Worm (Caenorhabditis elegans) whole organism, L2 larva: ENCODE results near the gene ZK697.8.

Experiments
- F13H6.1 ChIP-seq: sonication (generic microtip); optimal IDR thresholded peaks from 2 replicates; lab custom pipeline; 2016; ENCODE audit warnings: missing genetic modification characterization, missing compliant biosample characterization
- R02D3.7 ChIP-seq: fragments of 150-350 bp; optimal IDR thresholded peaks from 2 replicates; lab custom pipeline; 2014; ENCODE audit warnings: missing biosample characterization, missing genetic modification characterization
- Y55F3AM.14 ChIP-seq: fragments of 200-800 bp; sonication (Bioruptor generic); optimal IDR thresholded peaks from 2 replicates; lab custom pipeline; 2018; ENCODE audit warnings: mild to moderate bottlenecking, missing genetic modification characterization, missing compliant biosample characterization
- ZK546.5 ChIP-seq: sonication (generic microtip); optimal IDR thresholded peaks from 2 replicates; lab custom pipeline; 2017; ENCODE audit warnings: missing biosample characterization, missing genetic modification characterization
- alr-1 ChIP-seq: fragments of 150-350 bp; optimal IDR thresholded peaks from 2 replicates; lab custom pipeline; 2014; ENCODE audit warnings: missing biosample characterization, missing genetic modification characterization
- ama-1 ChIP-seq: fragments of 150-350 bp; optimal IDR thresholded peaks from 2 replicates; lab custom pipeline; 2018; ENCODE audit warnings: inconsistent platforms
- blmp-1 ChIP-seq: sonication (generic microtip); optimal IDR thresholded peaks from 2 replicates; lab custom pipeline; 2017; ENCODE audit warnings: missing genetic modification characterization, mild to moderate bottlenecking, missing compliant biosample characterization, antibody characterized with exemption, moderate library complexity; ENCODE audit not compliant: insufficient read depth
- ceh-16 ChIP-seq: fragments of 150-350 bp; optimal IDR thresholded peaks from 2 replicates; lab custom pipeline; 2014; ENCODE audit warnings: missing biosample characterization, missing genetic modification characterization
- crh-2 ChIP-seq: sonication (generic microtip); optimal IDR thresholded peaks from 2 replicates; lab custom pipeline; 2017; ENCODE audit warnings: missing biosample characterization, missing genetic modification characterization
- dmd-4 ChIP-seq: sonication (generic microtip); optimal IDR thresholded peaks from 2 replicates; lab custom pipeline; 2017; ENCODE audit warnings: missing biosample characterization, missing genetic modification characterization
- elt-1 ChIP-seq: fragments of 150-350 bp; optimal IDR thresholded peaks from 2 replicates; lab custom pipeline; 2014; ENCODE audit warnings: missing biosample characterization, missing genetic modification characterization
- elt-3 ChIP-seq: sonication (generic microtip); optimal IDR thresholded peaks from 2 replicates; lab custom pipeline; 2017; ENCODE audit warnings: missing biosample characterization, missing genetic modification characterization
- fos-1 ChIP-seq: fragments of 150-350 bp; optimal IDR thresholded peaks from 2 replicates; lab custom pipeline; 2014; ENCODE audit warnings: missing biosample characterization, missing genetic modification characterization
- gmeb-1 ChIP-seq: fragments of 150-350 bp; optimal IDR thresholded peaks from 2 replicates; lab custom pipeline; 2014; ENCODE audit warnings: missing biosample characterization, missing genetic modification characterization
- lin-11 ChIP-seq: fragments of 150-350 bp; sonication (generic microtip); optimal IDR thresholded peaks from 2 replicates; lab custom pipeline; 2014; ENCODE audit warnings: missing biosample characterization, missing genetic modification characterization, inconsistent platforms, mixed read lengths
- lin-13 ChIP-seq: fragments of 150-350 bp; optimal IDR thresholded peaks from 2 replicates; lab custom pipeline; 2014; ENCODE audit warnings: missing biosample characterization, missing genetic modification reagents, missing genetic modification characterization
- lin-39 ChIP-seq: fragments of 150-350 bp; optimal IDR thresholded peaks from 2 replicates; lab custom pipeline; 2014; ENCODE audit warnings: missing biosample characterization, missing genetic modification reagents, missing genetic modification characterization
- mab-5 ChIP-seq: fragments of 150-350 bp; optimal IDR thresholded peaks from 2 replicates; lab custom pipeline; 2014; ENCODE audit warnings: missing biosample characterization, missing genetic modification characterization
- mdl-1 ChIP-seq, 2 experiments: fragments of 150-350 bp in 1 of 2; sonication (generic microtip) in 1 of 2; optimal IDR thresholded peaks; 2 replicates each; lab custom pipeline; 2017; ENCODE audit warnings: missing biosample characterization in 2 of 2, missing genetic modification characterization in 2 of 2
- nhr-11 ChIP-seq: fragments of 150-350 bp; optimal IDR thresholded peaks from 2 replicates; lab custom pipeline; 2014; ENCODE audit warnings: missing biosample characterization, missing genetic modification characterization
- nhr-21 ChIP-seq: fragments of 150-350 bp; optimal IDR thresholded peaks from 2 replicates; lab custom pipeline; 2014; ENCODE audit warnings: missing biosample characterization, missing genetic modification characterization
- nhr-23 ChIP-seq: fragments of 150-350 bp; optimal IDR thresholded peaks from 2 replicates; lab custom pipeline; 2014; ENCODE audit warnings: missing biosample characterization, missing genetic modification reagents, missing genetic modification characterization
- nhr-6 ChIP-seq: fragments of 150-350 bp; optimal IDR thresholded peaks from 2 replicates; lab custom pipeline; 2014; ENCODE audit warnings: missing biosample characterization, missing genetic modification characterization
- nhr-77 ChIP-seq: fragments of 150-350 bp; optimal IDR thresholded peaks from 2 replicates; lab custom pipeline; 2014; ENCODE audit warnings: missing biosample characterization, missing genetic modification characterization
- sem-4 ChIP-seq: fragments of 150-350 bp; optimal IDR thresholded peaks from 2 replicates; lab custom pipeline; 2014; ENCODE audit warnings: missing biosample characterization, missing genetic modification reagents, missing genetic modification characterization
- skn-1 ChIP-seq: sonication (generic microtip); optimal IDR thresholded peaks from 2 replicates; lab custom pipeline; 2017; ENCODE audit warnings: missing biosample characterization, missing genetic modification characterization
- sma-3 ChIP-seq: sonication (generic microtip); optimal IDR thresholded peaks from 2 replicates; lab custom pipeline; 2016; ENCODE audit warnings: missing genetic modification reagents, missing genetic modification characterization, missing compliant biosample characterization
- sma-9 ChIP-seq, 2 experiments: fragments of 150-350 bp in 1 of 2; sonication (generic microtip) in 1 of 2; optimal IDR thresholded peaks; 2 replicates each; lab custom pipeline; 2014 to 2016; ENCODE audit warnings: missing genetic modification characterization in 2 of 2, mild to moderate bottlenecking in 1 of 2, missing biosample characterization in 1 of 2, missing compliant biosample characterization in 1 of 2, missing genetic modification reagents in 1 of 2, moderate library complexity in 1 of 2
- snpc-4 ChIP-seq: fragments of 150-350 bp; optimal IDR thresholded peaks from 2 replicates; lab custom pipeline; 2014; ENCODE audit warnings: missing biosample characterization, missing genetic modification characterization
- unc-55 ChIP-seq: fragments of 150-350 bp; sonication (generic microtip); optimal IDR thresholded peaks from 3 replicates; lab custom pipeline; 2014; ENCODE audit warnings: missing biosample characterization, missing genetic modification reagents, missing genetic modification characterization
- unc-62 ChIP-seq: fragments of 150-350 bp; optimal IDR thresholded peaks from 2 replicates; lab custom pipeline; 2014; ENCODE audit warnings: missing biosample characterization, missing genetic modification reagents, missing genetic modification characterization
- zag-1 ChIP-seq: fragments of 150-350 bp; optimal IDR thresholded peaks from 2 replicates; lab custom pipeline; 2014; ENCODE audit warnings: missing biosample characterization, missing genetic modification characterization
- ztf-1 ChIP-seq: fragments of 200-800 bp; sonication (Bioruptor generic); conservative IDR thresholded peaks from 2 replicates; pipeline ENCODE4 v1.3.6; 2022; ENCODE audit warnings: missing genetic modification characterization, missing compliant biosample characterization
- ztf-11 ChIP-seq: sonication (generic microtip); optimal IDR thresholded peaks from 2 replicates; lab custom pipeline; 2017; ENCODE audit warnings: missing biosample characterization, missing genetic modification characterization
- ztf-4 ChIP-seq: fragments of 150-350 bp; optimal IDR thresholded peaks from 2 replicates; lab custom pipeline; 2014; ENCODE audit warnings: missing biosample characterization, missing genetic modification characterization

Gene ZK697.8

DNA sequence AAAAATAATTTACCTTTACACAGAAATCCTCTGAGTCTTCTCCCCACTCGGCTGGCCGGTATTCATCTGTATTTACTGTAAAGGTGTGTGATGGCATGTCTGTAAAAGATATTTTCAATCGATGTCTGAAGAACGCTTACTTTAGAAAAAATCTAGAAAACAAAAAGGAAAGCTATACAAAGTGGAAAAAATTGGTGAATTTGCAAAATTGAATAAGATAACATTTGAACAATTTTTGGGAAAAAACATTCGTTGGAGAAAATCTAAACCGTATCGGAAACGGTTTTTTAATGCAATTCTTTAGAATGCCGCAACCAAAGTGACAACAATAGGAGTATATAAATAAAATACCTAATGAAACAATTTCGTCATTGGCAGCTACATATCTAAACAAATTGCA, 33.0 kb upstream of the ZK697.8 start, which contains the start of gene F36H9.5:
TSS of gene F36H9.5 (minus strand) at position 101 of the 400 bp plus-strand sequence.
- no peak for TF ChIP-seq F13H6.1 (tag; lab: Kevin White, UChicago)
- no peak for TF ChIP-seq ama-1 (lab: Kevin White, UChicago)
- TF ChIP-seq sma-9 (GFP tag; optimal IDR thresholded peaks at IDR 0.05; lab: Kevin White, UChicago) = no peak
- no peak for TF ChIP-seq sma-9 (tag; optimal IDR thresholded peaks at IDR 0.05; lab: Kevin White, UChicago)
- TF ChIP-seq blmp-1 = no peak
- TF ChIP-seq elt-1 = no peak
- TF ChIP-seq dmd-4 = no peak
- TF ChIP-seq sem-4 (tag; lab: Kevin White, UChicago) = no peak
- no peak for TF ChIP-seq ZK546.5 (tag; lab: Kevin White, UChicago)

DNA sequence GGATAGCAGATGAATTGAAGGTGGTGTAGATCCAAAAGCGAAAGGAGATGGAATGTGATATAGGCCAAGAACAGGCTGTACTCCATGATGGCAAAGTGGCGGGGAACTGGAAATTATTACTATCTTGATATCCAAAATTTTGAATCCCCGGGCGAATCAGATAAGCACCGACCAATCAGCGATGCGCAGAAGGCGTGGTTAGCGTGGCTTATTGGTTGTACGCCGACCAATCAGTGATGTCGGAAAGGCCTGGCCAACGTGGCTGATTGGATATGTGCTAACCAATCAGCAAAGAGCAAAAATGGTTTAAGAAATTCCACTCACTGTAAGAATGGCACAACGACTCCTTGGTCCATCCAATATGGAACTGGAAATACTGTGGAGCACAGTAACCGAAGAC, 31.0 kb upstream of the ZK697.8 start:
- TF ChIP-seq blmp-1 (no peak), R02D3.7 (no peak), nhr-6 (tag; lab: Kevin White, UChicago) (no peak), ceh-16 (tag; lab: Kevin White, UChicago) (no peak), ztf-1 (no peak), unc-55 (no peak), ZK546.5 (tag; lab: Kevin White, UChicago) (no peak), skn-1 (no peak), sma-9 (GFP tag; optimal IDR thresholded peaks at IDR 0.05; lab: Kevin White, UChicago) (no peak), sma-9 (tag; optimal IDR thresholded peaks at IDR 0.05; lab: Kevin White, UChicago) (no peak), crh-2 (tag; lab: Kevin White, UChicago) (no peak), lin-39 (no peak), zag-1 (tag; lab: Kevin White, UChicago) (no peak), ztf-11 (tag; lab: Kevin White, UChicago) (no peak), nhr-21 (tag; lab: Kevin White, UChicago) (no peak), snpc-4 (tag; lab: Kevin White, UChicago) (no peak)

DNA sequence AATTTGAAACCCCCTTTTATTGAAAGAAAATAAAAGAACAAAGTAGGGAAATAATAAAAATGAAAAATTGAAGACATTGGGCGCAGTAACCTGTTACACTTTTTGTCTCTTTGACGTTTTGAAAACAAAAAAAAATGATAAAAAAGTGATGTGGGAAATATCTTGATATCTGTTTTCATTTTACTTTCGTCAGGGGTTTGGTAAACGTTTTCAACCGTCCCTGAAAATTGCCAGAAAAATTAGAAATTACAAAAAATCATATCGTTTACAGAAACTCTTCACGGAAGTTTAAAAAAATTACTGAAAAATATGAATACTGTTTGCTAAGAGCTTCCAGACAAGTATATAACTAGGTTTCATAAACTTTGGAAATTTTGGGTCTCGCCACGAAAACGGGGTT, 30.2 kb upstream of the ZK697.8 start, which contains the start of gene F36H9.4:
TSS of gene F36H9.4 (minus strand) at position 101 of the 400 bp plus-strand sequence.
- TF ChIP-seq lin-39 (no peak), Y55F3AM.14 (GFP tag; lab: Kevin White, UChicago) (no peak), nhr-77 (tag; lab: Kevin White, UChicago) (no peak), gmeb-1 (tag; lab: Kevin White, UChicago) (no peak), F13H6.1 (tag; lab: Kevin White, UChicago) (no peak), nhr-21 (tag; lab: Kevin White, UChicago) (no peak), lin-11 (tag; lab: Kevin White, UChicago) (no peak), ztf-4 (tag; lab: Kevin White, UChicago) (no peak), fos-1 (tag; lab: Kevin White, UChicago) (no peak), mab-5 (tag; lab: Kevin White, UChicago) (no peak), lin-13 (GFP tag; lab: Kevin White, UChicago) (no peak), elt-3 (tag; lab: Kevin White, UChicago) (no peak), sma-9 (GFP tag; optimal IDR thresholded peaks at IDR 0.05; lab: Kevin White, UChicago) (no peak), sma-9 (tag; optimal IDR thresholded peaks at IDR 0.05; lab: Kevin White, UChicago) (no peak), nhr-11 (tag; lab: Kevin White, UChicago) (no peak)
- TF ChIP-seq, all 48 proteins: peak for 0

DNA sequence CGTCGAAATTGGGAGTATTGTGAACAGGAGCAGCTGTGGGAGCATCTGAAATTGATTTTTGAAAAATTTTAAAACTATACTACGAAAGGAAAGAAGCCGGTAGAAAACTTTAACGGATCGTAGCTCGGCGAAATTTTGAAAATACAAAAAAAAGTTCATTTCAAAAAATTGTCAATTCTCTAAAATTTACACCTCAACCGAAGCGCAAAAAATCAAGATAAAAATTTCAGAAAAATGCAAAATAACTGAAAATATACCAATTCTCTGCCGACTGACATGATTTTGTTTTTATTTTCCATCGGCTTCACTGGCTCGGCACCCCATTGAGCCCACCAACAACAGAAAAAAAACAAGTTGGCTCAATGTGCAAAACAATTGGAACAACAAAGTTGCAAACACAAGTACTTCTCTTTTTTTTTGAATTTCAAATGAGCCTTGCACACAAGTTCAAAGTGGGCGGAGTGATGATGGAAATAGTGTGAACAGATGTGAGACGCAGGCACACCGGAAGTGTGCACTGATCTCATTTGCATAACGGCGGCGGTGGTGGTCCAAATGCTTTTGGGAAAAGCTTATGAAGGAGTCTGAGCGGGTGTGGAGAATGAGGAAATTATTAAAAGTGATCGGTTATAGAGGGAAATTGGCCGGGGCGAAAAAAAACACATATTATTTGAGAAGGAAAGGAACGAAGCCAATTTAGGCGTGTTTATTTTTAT, 26.1 kb upstream of the ZK697.8 start, which contains the start of gene F36H9.7:
TSS of gene F36H9.7 (minus strand) at position 51 of the 716 bp plus-strand sequence.
- TF ChIP-seq sma-3 (GFP tag; lab: Kevin White, UChicago) (no peak), ceh-16 (tag; lab: Kevin White, UChicago) (no peak), mdl-1 (tag; optimal IDR thresholded peaks at IDR 0.05; lab: Kevin White, UChicago) (no peak), R02D3.7 (no peak), nhr-23 (tag; lab: Kevin White, UChicago) (no peak), ztf-11 (tag; lab: Kevin White, UChicago) (no peak), elt-1 (no peak), gmeb-1 (tag; lab: Kevin White, UChicago) (no peak), alr-1 (tag; lab: Kevin White, UChicago) (no peak), unc-62 (GFP tag; lab: Kevin White, UChicago) (no peak), nhr-77 (tag; lab: Kevin White, UChicago) (no peak), lin-39 (no peak), ZK546.5 (tag; lab: Kevin White, UChicago) (no peak)
